Worm (Caenorhabditis elegans) whole organism, L1 larva: ENCODE data around the gene F13B9.2.

Source experiments
- C04F5.9 ChIP-seq: sonication (generic microtip); optimal IDR thresholded peaks from 2 replicates; lab custom pipeline; 2016; ENCODE audit warnings: missing genetic modification characterization, missing compliant biosample characterization
- C16A3.4 ChIP-seq: fragments of 150-350 bp; optimal IDR thresholded peaks from 2 replicates; lab custom pipeline; 2014; ENCODE audit warnings: missing biosample characterization, missing genetic modification characterization
- F16B12.6 ChIP-seq: fragments of 150-350 bp; optimal IDR thresholded peaks from 2 replicates; lab custom pipeline; 2014; ENCODE audit warnings: missing biosample characterization, missing genetic modification characterization
- aha-1 ChIP-seq: fragments of 150-350 bp; optimal IDR thresholded peaks from 2 replicates; lab custom pipeline; 2014; ENCODE audit warnings: missing biosample characterization, missing genetic modification characterization
- blmp-1 ChIP-seq: fragments of 150-350 bp; optimal IDR thresholded peaks from 2 replicates; lab custom pipeline; 2014; ENCODE audit warnings: missing biosample characterization, missing genetic modification characterization
- ceh-63 ChIP-seq: fragments of 200-800 bp; sonication (Bioruptor generic); optimal IDR thresholded peaks from 2 replicates; lab custom pipeline; 2018; ENCODE audit warnings: mild to moderate bottlenecking, missing genetic modification characterization, missing compliant biosample characterization
- ceh-8 ChIP-seq: fragments of 200-800 bp; sonication (Bioruptor generic); optimal IDR thresholded peaks from 2 replicates; lab custom pipeline; 2018; ENCODE audit warnings: mild to moderate bottlenecking, missing genetic modification characterization, moderate library complexity, missing compliant biosample characterization
- ceh-82 ChIP-seq, 3 experiments: fragments of 150-350 bp in 1 of 3; sonication (generic microtip) in 2 of 3; optimal IDR thresholded peaks; 2 replicates each; lab custom pipeline; 2014 to 2017; ENCODE audit warnings: missing biosample characterization in 3 of 3, missing genetic modification characterization in 3 of 3
- ceh-88 ChIP-seq: fragments of 200-800 bp; sonication (Bioruptor generic); IDR thresholded peaks from 2 replicates; pipeline ENCODE4 v1.3.6; 2022; ENCODE audit warnings: missing genetic modification characterization, missing compliant biosample characterization
- ces-1 ChIP-seq: fragments of 150-350 bp; optimal IDR thresholded peaks from 2 replicates; lab custom pipeline; 2014; ENCODE audit warnings: missing biosample characterization, missing genetic modification reagents, missing genetic modification characterization
- dsc-1 ChIP-seq: sonication (generic microtip); optimal IDR thresholded peaks from 2 replicates; lab custom pipeline; 2016; ENCODE audit warnings: mild to moderate bottlenecking, missing genetic modification characterization, missing compliant biosample characterization
- efl-1 ChIP-seq, 4 experiments: fragments of 150-350 bp; optimal IDR thresholded peaks in 3 of 4; peaks in 1 of 4; 1 replicate in 1 of 4; 2 replicates in 3 of 4; lab custom pipeline; 2014; ENCODE audit warnings: missing biosample characterization in 2 of 4, missing genetic modification characterization in 2 of 4, missing genetic modification reagents in 2 of 4
- efl-3 ChIP-seq: fragments of 200-800 bp; sonication (Bioruptor generic); optimal IDR thresholded peaks from 2 replicates; lab custom pipeline; 2018; ENCODE audit warnings: mild to moderate bottlenecking, missing genetic modification characterization, missing compliant biosample characterization
- egl-13 ChIP-seq: sonication (generic microtip); optimal IDR thresholded peaks from 2 replicates; lab custom pipeline; 2016; ENCODE audit warnings: missing genotype, missing genetic modification reagents, missing genetic modification characterization, missing compliant biosample characterization
- elt-3 ChIP-seq, 6 experiments: fragments of 150-350 bp in 1 of 6; sonication (generic microtip); optimal IDR thresholded peaks; 2 replicates each; lab custom pipeline; 2017 to 2018; ENCODE audit warnings: missing biosample characterization in 6 of 6, missing genetic modification characterization in 6 of 6, inconsistent platforms in 1 of 6
- ets-5 ChIP-seq: fragments of 200-800 bp; sonication (Bioruptor generic); IDR thresholded peaks from 2 replicates; pipeline ENCODE4 v1.3.6; 2022; ENCODE audit warnings: missing genetic modification characterization, missing compliant biosample characterization
- hpl-2 ChIP-seq: fragments of 150-350 bp; optimal IDR thresholded peaks from 2 replicates; lab custom pipeline; 2014; ENCODE audit warnings: missing biosample characterization, missing genetic modification reagents, missing genetic modification characterization
- irx-1 ChIP-seq: sonication (generic microtip); optimal IDR thresholded peaks from 2 replicates; lab custom pipeline; 2016; ENCODE audit warnings: missing genetic modification characterization, missing compliant biosample characterization
- isw-1 ChIP-seq: fragments of 200-800 bp; sonication (Bioruptor generic); IDR thresholded peaks from 2 replicates; pipeline ENCODE4 v1.3.6; 2022; ENCODE audit warnings: missing genetic modification characterization, missing compliant biosample characterization
- lin-13 ChIP-seq: fragments of 150-350 bp; optimal IDR thresholded peaks from 2 replicates; lab custom pipeline; 2014; ENCODE audit warnings: missing biosample characterization, missing genetic modification reagents, missing genetic modification characterization
- lin-14 ChIP-seq: fragments of 200-800 bp; sonication (Bioruptor generic); optimal IDR thresholded peaks from 2 replicates; lab custom pipeline; 2018; ENCODE audit warnings: mild to moderate bottlenecking, missing genetic modification characterization, moderate library complexity, missing compliant biosample characterization
- lin-35 ChIP-seq, 2 experiments: fragments of 150-350 bp; optimal IDR thresholded peaks; 2 replicates each; lab custom pipeline; 2014; ENCODE audit warnings: missing biosample characterization in 2 of 2, missing genetic modification characterization in 2 of 2, missing genetic modification reagents in 2 of 2
- lin-39 ChIP-seq: fragments of 150-350 bp; optimal IDR thresholded peaks from 2 replicates; lab custom pipeline; 2014; ENCODE audit warnings: missing biosample characterization, missing genetic modification reagents, missing genetic modification characterization
- lir-3 ChIP-seq: sonication (generic microtip); optimal IDR thresholded peaks from 2 replicates; lab custom pipeline; 2016; ENCODE audit warnings: mild to moderate bottlenecking, missing genetic modification characterization, moderate library complexity, missing compliant biosample characterization; ENCODE audit not compliant: poor library complexity
- mef-2 ChIP-seq: fragments of 150-350 bp; optimal IDR thresholded peaks from 2 replicates; lab custom pipeline; 2014; ENCODE audit warnings: missing biosample characterization, missing genetic modification characterization
- mep-1 ChIP-seq: fragments of 150-350 bp; optimal IDR thresholded peaks from 2 replicates; lab custom pipeline; 2014; ENCODE audit warnings: missing biosample characterization, missing genetic modification characterization
- nhr-20 ChIP-seq: sonication (generic microtip); optimal IDR thresholded peaks from 2 replicates; lab custom pipeline; 2016; ENCODE audit warnings: mild to moderate bottlenecking, missing genetic modification characterization, missing compliant biosample characterization
- nhr-237 ChIP-seq: fragments of 150-350 bp; optimal IDR thresholded peaks from 2 replicates; lab custom pipeline; 2014; ENCODE audit warnings: missing biosample characterization, missing genetic modification characterization
- nhr-28 ChIP-seq: fragments of 150-350 bp; optimal IDR thresholded peaks from 2 replicates; lab custom pipeline; 2014; ENCODE audit warnings: missing biosample characterization, missing genetic modification characterization
- nhr-47 ChIP-seq: sonication (generic microtip); optimal IDR thresholded peaks from 2 replicates; lab custom pipeline; 2016; ENCODE audit warnings: mild to moderate bottlenecking, missing genetic modification characterization, moderate library complexity, missing compliant biosample characterization
- nhr-71 ChIP-seq: sonication (generic microtip); optimal IDR thresholded peaks from 2 replicates; lab custom pipeline; 2016; ENCODE audit warnings: mild to moderate bottlenecking, missing genetic modification characterization, moderate library complexity, missing compliant biosample characterization
- nhr-76 ChIP-seq: sonication (generic microtip); optimal IDR thresholded peaks from 2 replicates; lab custom pipeline; 2017; ENCODE audit warnings: missing biosample characterization, missing genetic modification characterization
- nhr-85 ChIP-seq: sonication (generic microtip); peaks from one replicate; lab custom pipeline; 2016; ENCODE audit warnings: missing genetic modification characterization, inconsistent platforms, missing compliant biosample characterization
- pqm-1 ChIP-seq: sonication (generic microtip); optimal IDR thresholded peaks from 3 replicates; lab custom pipeline; 2017; ENCODE audit warnings: missing biosample characterization, missing genetic modification characterization
- rnt-1 ChIP-seq: sonication (generic microtip); optimal IDR thresholded peaks from 2 replicates; lab custom pipeline; 2016; ENCODE audit warnings: mild to moderate bottlenecking, missing genetic modification characterization, moderate library complexity, missing compliant biosample characterization
- snpc-4 ChIP-seq: fragments of 150-350 bp; optimal IDR thresholded peaks from 2 replicates; lab custom pipeline; 2014; ENCODE audit warnings: missing biosample characterization, missing genetic modification characterization
- sup-37 ChIP-seq: fragments of 200-800 bp; sonication (Bioruptor generic); optimal IDR thresholded peaks from 2 replicates; lab custom pipeline; 2018; ENCODE audit warnings: mild to moderate bottlenecking, missing genetic modification characterization, missing compliant biosample characterization
- swsn-7 ChIP-seq: sonication (generic microtip); optimal IDR thresholded peaks from 2 replicates; lab custom pipeline; 2016; ENCODE audit warnings: missing genetic modification characterization, missing compliant biosample characterization
- tlp-1 ChIP-seq: fragments of 150-350 bp; optimal IDR thresholded peaks from 2 replicates; lab custom pipeline; 2014; ENCODE audit warnings: missing biosample characterization, missing genetic modification characterization
- unc-30 ChIP-seq: sonication (generic microtip); optimal IDR thresholded peaks from 2 replicates; lab custom pipeline; 2017; ENCODE audit warnings: missing biosample characterization, missing genetic modification characterization
- unc-62 ChIP-seq: fragments of 150-350 bp; optimal IDR thresholded peaks from 2 replicates; lab custom pipeline; 2014; ENCODE audit warnings: missing biosample characterization, missing genetic modification reagents, missing genetic modification characterization
- unc-86 ChIP-seq: sonication (generic microtip); optimal IDR thresholded peaks from 2 replicates; lab custom pipeline; 2016; ENCODE audit warnings: missing genetic modification characterization, missing compliant biosample characterization
- vab-15 ChIP-seq: sonication (generic microtip); optimal IDR thresholded peaks from 2 replicates; lab custom pipeline; 2017; ENCODE audit warnings: missing genotype, mild to moderate bottlenecking, missing genetic modification characterization, missing compliant biosample characterization
- xbp-1 ChIP-seq: sonication (generic microtip); optimal IDR thresholded peaks from 2 replicates; lab custom pipeline; 2016; ENCODE audit warnings: missing genetic modification characterization, missing compliant biosample characterization
- ztf-11 ChIP-seq, 2 experiments: sonication (generic microtip); optimal IDR thresholded peaks; 2 replicates each; lab custom pipeline; 2016 to 2017; ENCODE audit warnings: missing genetic modification characterization in 2 of 2, missing biosample characterization in 1 of 2, missing compliant biosample characterization in 1 of 2
- ztf-4 ChIP-seq: fragments of 150-350 bp; optimal IDR thresholded peaks from 2 replicates; lab custom pipeline; 2014; ENCODE audit warnings: missing biosample characterization, missing genetic modification characterization

The F13B9.2 gene

DNA sequence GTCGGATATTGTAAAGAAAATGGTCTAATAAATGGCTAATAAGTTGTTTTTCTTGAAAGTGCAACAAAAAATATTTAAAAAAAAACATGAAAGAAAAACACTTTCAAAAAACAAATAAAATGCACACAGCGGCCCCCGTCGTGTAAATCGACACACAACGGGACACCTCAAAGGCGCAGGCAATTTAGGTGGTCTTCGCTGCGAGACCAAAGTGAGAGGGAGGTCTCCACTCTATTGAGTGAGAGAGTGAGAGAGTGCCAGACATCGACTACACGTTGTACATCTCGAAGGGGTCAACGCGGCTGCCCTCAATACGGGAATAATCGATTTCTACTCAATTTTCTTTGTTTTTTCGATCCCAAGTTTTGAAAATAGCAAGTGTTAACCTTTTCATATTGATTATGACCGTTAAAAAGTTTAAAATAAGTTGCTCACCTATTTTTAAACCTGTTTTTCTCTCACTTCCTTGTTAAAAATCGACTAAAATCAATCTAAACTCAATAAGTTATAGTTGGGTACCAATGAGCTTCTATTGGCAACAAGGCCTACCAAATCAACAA, 1.3 kb downstream of the F13B9.2 start, which contains the start of gene sec-16A.2 (continued):
- TF ChIP-seq blmp-1 (tag; lab: Kevin White, UChicago) (peak; percentile 77), nhr-237 (no peak), hpl-2 (GFP tag; lab: Kevin White, UChicago) (no peak), isw-1 (GFP tag; lab: Robert Waterston, UW) (peak; percentile 21), efl-3 (no peak), aha-1 (no peak), ets-5 (GFP tag; lab: Robert Waterston, UW) (no peak), ceh-8 (GFP tag; lab: Kevin White, UChicago) (no peak), lir-3 (no peak), rnt-1 (tag; lab: Kevin White, UChicago) (peak; percentile 61), ztf-11 (tag; optimal IDR thresholded peaks at IDR 0.05; lab: Kevin White, UChicago) (peak in 1 of 2 experiments; percentile 1), lin-39 (tag; lab: Kevin White, UChicago) (no peak), tlp-1 (tag; lab: Kevin White, UChicago) (no peak), nhr-76 (no peak), snpc-4 (tag; lab: Kevin White, UChicago) (no peak), xbp-1 (tag; lab: Kevin White, UChicago) (peak; percentile 66), C04F5.9 (tag; lab: Kevin White, UChicago) (no peak), unc-62 (GFP tag; lab: Kevin White, UChicago) (no peak), ztf-4 (no peak), ces-1 (GFP tag; lab: Kevin White, UChicago) (no peak), lin-35 (GFP tag; optimal IDR thresholded peaks at IDR 0.05; lab: Kevin White, UChicago) (peak; percentile 52 to 75), vab-15 (tag; lab: Kevin White, UChicago) (peak; percentile 67), egl-13 (no peak), nhr-85 (tag; lab: Kevin White, UChicago) (peak; percentile 82), swsn-7 (tag; lab: Kevin White, UChicago) (peak; percentile 63), mep-1 (peak; percentile 56), mef-2 (tag; lab: Kevin White, UChicago) (no peak), nhr-28 (tag; lab: Kevin White, UChicago) (no peak), C16A3.4 (tag; lab: Kevin White, UChicago) (peak; percentile 55), ceh-82 (tag; optimal IDR thresholded peaks at IDR 0.05; lab: Kevin White, UChicago) (peak; percentile 42 to 67 (median 49)), lin-13 (peak; percentile 61), nhr-71 (tag; lab: Kevin White, UChicago) (peak; percentile 75), pqm-1 (tag; lab: Kevin White, UChicago) (no peak), nhr-47 (peak; percentile 57), ceh-88 (no peak), F16B12.6 (tag; lab: Kevin White, UChicago) (no peak), lin-14 (GFP tag; lab: Kevin White, UChicago) (peak; percentile 90), sup-37 (no peak), elt-3 (tag; optimal IDR thresholded peaks at IDR 0.05; lab: Kevin White, UChicago) (peak in 1 of 6 experiments; percentile 30), unc-86 (tag; lab: Kevin White, UChicago) (no peak), unc-30 (tag; lab: Kevin White, UChicago) (no peak), ceh-63 (GFP tag; lab: Kevin White, UChicago) (no peak), efl-1 (optimal IDR thresholded peaks at IDR 0.05; lab: Kevin White, UChicago) (peak; percentile 42 to 71), efl-1 (GFP tag; optimal IDR thresholded peaks at IDR 0.05 in 1 of 2; lab: Kevin White, UChicago) (peak in 1 of 2 experiments; percentile 19), irx-1 (tag; lab: Kevin White, UChicago) (peak; percentile 11), nhr-20 (tag; lab: Kevin White, UChicago) (peak; percentile 68), dsc-1 (tag; lab: Kevin White, UChicago) (peak; percentile 14)
